Worm (Caenorhabditis elegans): ENCODE data around the gene agl-1.

Gene agl-1

ce11 chrII:14404741-14405488, 47.0 kb upstream of the agl-1 start (continued):
- no peak for TF ChIP-seq nhr-76 (tag; optimal IDR thresholded peaks at IDR 0.05)
- TF ChIP-seq ets-5 (GFP tag; IDR thresholded peaks at IDR 0.05), result no peak
- TF ChIP-seq fkh-10 (GFP tag; optimal IDR thresholded peaks at IDR 0.05), result no peak
- peak in 2 of 6 experiments; percentile 10 to 69 for TF ChIP-seq elt-3 (tag; optimal IDR thresholded peaks at IDR 0.05)
- TF ChIP-seq C04F5.9 (tag; optimal IDR thresholded peaks at IDR 0.05), result no peak
- no peak for TF ChIP-seq lir-3 (tag; optimal IDR thresholded peaks at IDR 0.05; ENCODE audit: poor library complexity)
- no peak for TF ChIP-seq nhr-11 (tag; optimal IDR thresholded peaks at IDR 0.05)
- TF ChIP-seq mep-1 (tag; optimal IDR thresholded peaks at IDR 0.05), result peak; percentile 58
- no peak for TF ChIP-seq sptf-1 (tag; optimal IDR thresholded peaks at IDR 0.05)
- TF ChIP-seq sup-37 (GFP tag; optimal IDR thresholded peaks at IDR 0.05), result no peak
- no peak for TF ChIP-seq elt-2 (tag; optimal IDR thresholded peaks at IDR 0.05)
- TF ChIP-seq nhr-77 (tag; optimal IDR thresholded peaks at IDR 0.05), result peak; percentile 32

DNA sequence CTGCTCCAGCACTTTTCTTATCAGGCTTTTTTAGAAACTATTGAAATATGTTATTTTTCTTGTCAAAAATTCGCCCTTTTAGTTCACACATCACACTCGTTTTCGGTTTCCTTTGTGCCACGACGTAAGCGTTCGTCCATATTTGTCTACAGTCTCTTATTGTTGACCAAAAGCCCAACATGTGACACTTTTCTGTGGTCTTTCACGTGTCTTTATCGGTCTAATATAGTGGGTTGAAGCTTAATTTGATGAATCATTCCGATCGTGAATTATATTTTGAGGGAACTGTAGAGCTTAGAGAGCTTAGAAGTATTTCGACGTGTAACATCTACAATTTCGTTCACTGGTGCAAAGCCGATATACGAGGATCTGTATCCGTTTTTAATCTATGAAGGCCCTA, 46.4 kb upstream of the agl-1 start:
- TF ChIP-seq elt-2 (tag; optimal IDR thresholded peaks at IDR 0.05) (peak; percentile 10), C34B4.2 (tag; optimal IDR thresholded peaks at IDR 0.05) (no peak), blmp-1 (tag; optimal IDR thresholded peaks at IDR 0.05) (peak; percentile 4), lin-35 (GFP tag; optimal IDR thresholded peaks at IDR 0.05) (peak in 1 of 2 experiments; percentile 32), dsc-1 (tag; optimal IDR thresholded peaks at IDR 0.05) (no peak), efl-1 (optimal IDR thresholded peaks at IDR 0.05) (no peak), efl-1 (GFP tag; optimal IDR thresholded peaks at IDR 0.05 in 1 of 2) (peak in 1 of 2 experiments; percentile 76)

DNA sequence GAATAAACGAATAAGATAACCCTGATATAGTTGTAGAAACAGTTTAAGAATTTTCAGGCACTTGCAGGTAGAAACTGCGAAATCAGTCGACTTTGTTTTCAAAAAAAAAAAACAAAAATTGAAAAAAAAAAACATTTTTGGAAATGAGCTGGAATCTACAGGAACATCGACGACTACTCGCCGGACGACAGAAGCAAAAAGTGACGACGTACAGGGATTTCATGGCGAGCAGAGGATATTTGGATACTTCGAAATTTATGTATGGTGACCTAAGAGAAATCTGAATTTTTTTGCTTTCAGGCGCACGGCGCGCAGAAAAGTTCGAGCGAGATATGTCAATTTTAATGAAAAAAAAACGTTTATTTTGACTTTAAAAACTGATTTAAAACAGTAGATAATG, 43.2 kb upstream of the agl-1 start:
- TF ChIP-seq ceh-82 (tag; optimal IDR thresholded peaks at IDR 0.05), result no peak
- TF ChIP-seq alr-1 (tag; optimal IDR thresholded peaks at IDR 0.05; ENCODE audit: borderline replicate concordance), result no peak
- no peak for TF ChIP-seq C34B4.2 (tag; optimal IDR thresholded peaks at IDR 0.05)
- TF ChIP-seq nhr-71 (tag; optimal IDR thresholded peaks at IDR 0.05), result no peak
- TF ChIP-seq vab-15 (tag; optimal IDR thresholded peaks at IDR 0.05), result no peak
- no peak for TF ChIP-seq xbp-1 (tag; optimal IDR thresholded peaks at IDR 0.05)
- TF ChIP-seq dpl-1 (GFP tag; optimal IDR thresholded peaks at IDR 0.05), result no peak
- no peak for TF ChIP-seq lin-14 (GFP tag; optimal IDR thresholded peaks at IDR 0.05)
- no peak for TF ChIP-seq ceh-88 (GFP tag; IDR thresholded peaks at IDR 0.05)
- no peak for TF ChIP-seq nhr-28 (tag; optimal IDR thresholded peaks at IDR 0.05)
- no peak for TF ChIP-seq mep-1 (tag; optimal IDR thresholded peaks at IDR 0.05)
- no peak for TF ChIP-seq fkh-10 (GFP tag; optimal IDR thresholded peaks at IDR 0.05)
- TF ChIP-seq lin-13 (GFP tag; optimal IDR thresholded peaks at IDR 0.05), result no peak
- no peak for TF ChIP-seq ceh-63 (GFP tag; optimal IDR thresholded peaks at IDR 0.05)
- no peak for TF ChIP-seq unc-98 (GFP tag; IDR thresholded peaks at IDR 0.05)
- TF ChIP-seq grh-1 (GFP tag; IDR thresholded peaks at IDR 0.05), result no peak

ce11 chrII:14399595-14399994, 41.7 kb upstream of the agl-1 start:
- peak; percentile 77 for TF ChIP-seq egl-13 (tag; optimal IDR thresholded peaks at IDR 0.05)
- TF ChIP-seq nhr-76 (tag; optimal IDR thresholded peaks at IDR 0.05), result no peak
- no peak for TF ChIP-seq Y116A8C.19 (tag; optimal IDR thresholded peaks at IDR 0.05; ENCODE audit: borderline replicate concordance)
- TF ChIP-seq fkh-10 (GFP tag; optimal IDR thresholded peaks at IDR 0.05), result peak; percentile 64
- TF ChIP-seq pqm-1 (tag; optimal IDR thresholded peaks at IDR 0.05), result no peak
- peak in 2 of 6 experiments; percentile 45 to 93 for TF ChIP-seq elt-3 (tag; optimal IDR thresholded peaks at IDR 0.05)
- peak; percentile 79 for TF ChIP-seq irx-1 (tag; optimal IDR thresholded peaks at IDR 0.05)
- TF ChIP-seq hpl-2 (GFP tag; optimal IDR thresholded peaks at IDR 0.05), result peak; percentile 28
- TF ChIP-seq C04F5.9 (tag; optimal IDR thresholded peaks at IDR 0.05), result no peak
- TF ChIP-seq unc-62 (GFP tag; optimal IDR thresholded peaks at IDR 0.05), result no peak
- peak; percentile 72 for TF ChIP-seq lir-3 (tag; optimal IDR thresholded peaks at IDR 0.05; ENCODE audit: poor library complexity)
- TF ChIP-seq ets-5 (GFP tag; IDR thresholded peaks at IDR 0.05), result no peak
- TF ChIP-seq mep-1 (tag; optimal IDR thresholded peaks at IDR 0.05), result peak; percentile 97
- TF ChIP-seq egl-27 (tag; optimal IDR thresholded peaks at IDR 0.05), result no peak
- peak; percentile 74 for TF ChIP-seq isw-1 (GFP tag; IDR thresholded peaks at IDR 0.05)
- no peak for TF ChIP-seq ces-1 (GFP tag; optimal IDR thresholded peaks at IDR 0.05)
- TF ChIP-seq lin-15B (tag; optimal IDR thresholded peaks at IDR 0.05), result peak; percentile 93
- TF ChIP-seq nhr-12 (tag; optimal IDR thresholded peaks at IDR 0.05), result no peak
- TF ChIP-seq nhr-11 (tag; optimal IDR thresholded peaks at IDR 0.05), result no peak
- TF ChIP-seq unc-86 (tag; optimal IDR thresholded peaks at IDR 0.05), result peak; percentile 73
- TF ChIP-seq vab-15 (tag; optimal IDR thresholded peaks at IDR 0.05), result no peak
- peak; percentile 93 for TF ChIP-seq nhr-85 (tag)
- TF ChIP-seq snpc-4 (tag; optimal IDR thresholded peaks at IDR 0.05), result peak; percentile 84
- TF ChIP-seq snu-23 (GFP tag; optimal IDR thresholded peaks at IDR 0.05), result peak; percentile 95

Data from whole organism, L1 larva.